Fruit fly (Drosophila melanogaster): ENCODE measurements around the gene Gnpnat.

Gene Gnpnat

dm6 chr3R:29699220-29699619 is 38.9 kb upstream of the Gnpnat start (continued):
- no peak for TF ChIP-seq HHEX (GFP tag; optimal IDR thresholded peaks at IDR 0.05)
- TF ChIP-seq vvl (GFP tag; IDR thresholded peaks at IDR 0.05): peak; percentile 86
- no peak for TF ChIP-seq fd3F (GFP tag; optimal IDR thresholded peaks at IDR 0.05)
- no peak for TF ChIP-seq wek (GFP tag; optimal IDR thresholded peaks at IDR 0.05)
- no peak for TF ChIP-seq rib (GFP tag; IDR thresholded peaks at IDR 0.05)
- 0 out of 2 replicates have a peak, but pooled peaks have one; percentile 8 for TF ChIP-seq sisA (GFP tag; IDR thresholded peaks at IDR 0.05)
- TF ChIP-seq ato (GFP tag; IDR thresholded peaks at IDR 0.05; ENCODE audit: partially characterized antibody): no peak
- TF ChIP-seq phol (tag; optimal IDR thresholded peaks at IDR 0.05): no peak
- no peak for TF ChIP-seq Nf-YB (GFP tag; optimal IDR thresholded peaks at IDR 0.05)
- TF ChIP-seq unc-4 (GFP tag; IDR thresholded peaks at IDR 0.05; ENCODE audit: partially characterized antibody): no peak
- no peak for TF ChIP-seq Abd-B (GFP tag; optimal IDR thresholded peaks at IDR 0.05)
- TF ChIP-seq Eip74EF (GFP tag; optimal IDR thresholded peaks at IDR 0.05): peak in 1 of 2 experiments; percentile 13
- TF ChIP-seq pzg (GFP tag; optimal IDR thresholded peaks at IDR 0.05): no peak
- peak; percentile 66; the same call in 1 of the 2 replicates for TF ChIP-seq ttk (GFP tag; IDR thresholded peaks at IDR 0.05)
- no peak for TF ChIP-seq zfh2 (GFP tag; optimal IDR thresholded peaks at IDR 0.05)
- no peak for TF ChIP-seq CG17912 (GFP tag; optimal IDR thresholded peaks at IDR 0.05)
- no peak for TF ChIP-seq trh (GFP tag; optimal IDR thresholded peaks at IDR 0.05)
- no peak for TF ChIP-seq CG7987 (GFP tag; optimal IDR thresholded peaks at IDR 0.05)
- no peak for TF ChIP-seq Dip3 (GFP tag; optimal IDR thresholded peaks at IDR 0.05)
- no peak for TF ChIP-seq HLH4C (GFP tag; IDR thresholded peaks at IDR 0.05; ENCODE audit: partially characterized antibody)
- no peak for TF ChIP-seq nau (GFP tag; optimal IDR thresholded peaks at IDR 0.05)
- no peak for TF ChIP-seq seq (GFP tag; IDR thresholded peaks at IDR 0.05)
- no peak for TF ChIP-seq pita (GFP tag; optimal IDR thresholded peaks at IDR 0.05)
- TF ChIP-seq CG4707 (GFP tag; optimal IDR thresholded peaks at IDR 0.05): no peak
- TF ChIP-seq CG18011 (GFP tag; optimal IDR thresholded peaks at IDR 0.05): no peak
- TF ChIP-seq CHES-1-like (GFP tag; optimal IDR thresholded peaks at IDR 0.05): no peak
- peak in 1 of 2 experiments; percentile 41 for TF ChIP-seq Hr78 (GFP tag; optimal IDR thresholded peaks at IDR 0.05)
- TF ChIP-seq CG6689 (GFP tag; IDR thresholded peaks at IDR 0.05): peak; percentile 69
- peak; percentile 66 for TF ChIP-seq CG31441 (GFP tag; IDR thresholded peaks at IDR 0.05)
- TF ChIP-seq CG1602 (GFP tag; optimal IDR thresholded peaks at IDR 0.05): no peak
- TF ChIP-seq kah (GFP tag; optimal IDR thresholded peaks at IDR 0.05): no peak
- TF ChIP-seq slou (GFP tag; optimal IDR thresholded peaks at IDR 0.05): no peak
- TF ChIP-seq row (GFP tag; IDR thresholded peaks at IDR 0.05): peak; percentile 43; the same call in 2 of the 3 replicates
- TF ChIP-seq cas (GFP tag; IDR thresholded peaks at IDR 0.05): no peak
- no peak for TF ChIP-seq gce (GFP tag; IDR thresholded peaks at IDR 0.05)
- TF ChIP-seq sc (optimal IDR thresholded peaks at IDR 0.05): no peak
- TF ChIP-seq sc (GFP tag; optimal IDR thresholded peaks at IDR 0.05): no peak
- TF ChIP-seq Fer2 (tag; optimal IDR thresholded peaks at IDR 0.05): no peak
- peak; percentile 77 for TF ChIP-seq stc (GFP tag; IDR thresholded peaks at IDR 0.05)
- TF ChIP-seq CG18619 (GFP tag; optimal IDR thresholded peaks at IDR 0.05): no peak
- TF ChIP-seq nerfin-2 (GFP tag; IDR thresholded peaks at IDR 0.05; ENCODE audit: partially characterized antibody): no peak
- no peak for TF ChIP-seq CG10321 (GFP tag; IDR thresholded peaks at IDR 0.05)
- TF ChIP-seq Nf-YC (tag; optimal IDR thresholded peaks at IDR 0.05): no peak
- no peak for TF ChIP-seq luna (GFP tag; optimal IDR thresholded peaks at IDR 0.05)
- no peak for TF ChIP-seq cg (GFP tag; optimal IDR thresholded peaks at IDR 0.05)
- TF ChIP-seq otp (GFP tag; IDR thresholded peaks at IDR 0.05): peak; percentile 64; the same call in 1 of the 3 replicates
- no peak for TF ChIP-seq Hmr (GFP tag; optimal IDR thresholded peaks at IDR 0.05)
- TF ChIP-seq sr (GFP tag; IDR thresholded peaks at IDR 0.05): 0 out of 3 replicates have a peak, but pooled peaks have one; percentile 28
- TF ChIP-seq CG4617 (GFP tag; optimal IDR thresholded peaks at IDR 0.05; ENCODE audit: borderline replicate concordance): no peak
- no peak for TF ChIP-seq schlank (tag; optimal IDR thresholded peaks at IDR 0.05)
